Worm (Caenorhabditis elegans) whole organism, late embryonic: ENCODE data around the gene mog-4.
A peak's percentile ranks its signal among the peaks of the same experiment; 100 is the strongest.

Source experiments
- F13H6.1 ChIP-seq: sonication (generic microtip); optimal IDR thresholded peaks from 2 replicates; lab custom pipeline; 2016; ENCODE audit warnings: missing genetic modification characterization, missing compliant biosample characterization
- K09A11.1 ChIP-seq: sonication (generic microtip); optimal IDR thresholded peaks from 2 replicates; lab custom pipeline; 2017; ENCODE audit warnings: antibody characterized with exemption, mild to moderate bottlenecking, missing genetic modification characterization, missing compliant biosample characterization; ENCODE audit not compliant: insufficient read depth
- Y22D7AL.16 ChIP-seq: sonication (generic microtip); optimal IDR thresholded peaks from 2 replicates; lab custom pipeline; 2016; ENCODE audit warnings: missing genetic modification characterization, missing compliant biosample characterization
- ahr-1 ChIP-seq: sonication (generic microtip); optimal IDR thresholded peaks from 2 replicates; lab custom pipeline; 2016; ENCODE audit warnings: missing genetic modification characterization, missing compliant biosample characterization
- ama-1 ChIP-seq: fragments of 150-350 bp; optimal IDR thresholded peaks from 2 replicates; lab custom pipeline; 2014
- ceh-14 ChIP-seq: sonication (generic microtip); optimal IDR thresholded peaks from 2 replicates; lab custom pipeline; 2016; ENCODE audit warnings: missing genotype, missing genetic modification characterization, missing compliant biosample characterization
- ceh-18 ChIP-seq: sonication (generic microtip); optimal IDR thresholded peaks from 2 replicates; lab custom pipeline; 2016; ENCODE audit warnings: missing genetic modification characterization, missing compliant biosample characterization
- ceh-2 ChIP-seq: sonication (generic microtip); optimal IDR thresholded peaks from 2 replicates; lab custom pipeline; 2016; ENCODE audit warnings: missing genotype, missing genetic modification characterization, missing compliant biosample characterization
- ceh-22 ChIP-seq: sonication (generic microtip); optimal IDR thresholded peaks from 2 replicates; lab custom pipeline; 2017; ENCODE audit warnings: missing biosample characterization, missing genetic modification characterization
- ceh-31 ChIP-seq: sonication (generic microtip); optimal IDR thresholded peaks from 2 replicates; lab custom pipeline; 2016; ENCODE audit warnings: missing genetic modification characterization, missing compliant biosample characterization
- ceh-45 ChIP-seq: fragments of 200-800 bp; sonication (Bioruptor generic); IDR thresholded peaks from 2 replicates; pipeline ENCODE4 v1.3.6; 2022; ENCODE audit warnings: missing genetic modification reagents, missing genetic modification characterization, missing compliant biosample characterization
- ceh-48 ChIP-seq: sonication (generic microtip); optimal IDR thresholded peaks from 2 replicates; lab custom pipeline; 2016; ENCODE audit warnings: missing genetic modification characterization, inconsistent platforms, missing compliant biosample characterization
- ceh-9 ChIP-seq: sonication (generic microtip); optimal IDR thresholded peaks from 2 replicates; lab custom pipeline; 2016; ENCODE audit warnings: mild to moderate bottlenecking, missing genetic modification characterization, inconsistent platforms, missing compliant biosample characterization
- elt-2 ChIP-seq: sonication (generic microtip); optimal IDR thresholded peaks from 2 replicates; lab custom pipeline; 2016; ENCODE audit warnings: missing genetic modification reagents, missing genetic modification characterization, missing compliant biosample characterization
- fax-1 ChIP-seq: sonication (generic microtip); optimal IDR thresholded peaks from 2 replicates; lab custom pipeline; 2016; ENCODE audit warnings: missing genotype, missing genetic modification characterization, missing compliant biosample characterization
- fkh-10 ChIP-seq: fragments of 150-350 bp; optimal IDR thresholded peaks from 2 replicates; lab custom pipeline; 2014; ENCODE audit warnings: missing biosample characterization, missing genetic modification reagents, missing genetic modification characterization
- fkh-6 ChIP-seq: sonication (generic microtip); optimal IDR thresholded peaks from 2 replicates; lab custom pipeline; 2016; ENCODE audit warnings: missing genetic modification characterization, missing compliant biosample characterization
- gmeb-2 ChIP-seq: sonication (generic microtip); optimal IDR thresholded peaks from 2 replicates; lab custom pipeline; 2016; ENCODE audit warnings: missing genetic modification characterization, inconsistent platforms, missing compliant biosample characterization
- hlh-13 ChIP-seq: fragments of 200-800 bp; sonication (Bioruptor generic); optimal IDR thresholded peaks from 2 replicates; lab custom pipeline; 2018; ENCODE audit warnings: mild to moderate bottlenecking, missing genetic modification characterization, missing compliant biosample characterization
- hlh-6 ChIP-seq: sonication (generic microtip); optimal IDR thresholded peaks from 2 replicates; lab custom pipeline; 2016; ENCODE audit warnings: missing genotype, missing genetic modification characterization, missing compliant biosample characterization
- madf-2 ChIP-seq: sonication (generic microtip); optimal IDR thresholded peaks from 2 replicates; lab custom pipeline; 2017; ENCODE audit warnings: missing genetic modification characterization, missing compliant biosample characterization
- mec-3 ChIP-seq: sonication (generic microtip); optimal IDR thresholded peaks from 2 replicates; lab custom pipeline; 2016; ENCODE audit warnings: borderline replicate concordance, missing genetic modification characterization, missing compliant biosample characterization
- nfya-1 ChIP-seq: sonication (generic microtip); optimal IDR thresholded peaks from 2 replicates; lab custom pipeline; 2017; ENCODE audit warnings: missing genetic modification characterization, mild to moderate bottlenecking, missing compliant biosample characterization, antibody characterized with exemption, moderate library complexity
- nhr-11 ChIP-seq: fragments of 150-350 bp; optimal IDR thresholded peaks from 2 replicates; lab custom pipeline; 2014; ENCODE audit warnings: missing biosample characterization, missing genetic modification characterization
- nhr-232 ChIP-seq: sonication (generic microtip); optimal IDR thresholded peaks from 2 replicates; lab custom pipeline; 2016; ENCODE audit warnings: missing genetic modification characterization, missing compliant biosample characterization
- odd-2 ChIP-seq: sonication (generic microtip); optimal IDR thresholded peaks from 2 replicates; lab custom pipeline; 2017; ENCODE audit warnings: antibody characterized with exemption, mild to moderate bottlenecking, missing genetic modification characterization, missing compliant biosample characterization
- pax-1 ChIP-seq: fragments of 150-350 bp; optimal IDR thresholded peaks from 2 replicates; lab custom pipeline; 2014; ENCODE audit warnings: missing biosample characterization, missing genetic modification characterization
- rnt-1 ChIP-seq: sonication (generic microtip); optimal IDR thresholded peaks from 2 replicates; lab custom pipeline; 2016; ENCODE audit warnings: missing genetic modification characterization, missing compliant biosample characterization
- sdc-2 ChIP-seq: sonication (generic microtip); optimal IDR thresholded peaks from 2 replicates; lab custom pipeline; 2016; ENCODE audit warnings: missing genotype, missing genetic modification characterization, missing compliant biosample characterization
- sox-2 ChIP-seq: fragments of 200-800 bp; sonication (Bioruptor generic); IDR thresholded peaks from 2 replicates; pipeline ENCODE4 v1.3.6; 2022; ENCODE audit warnings: missing genetic modification reagents, missing genetic modification characterization, missing compliant biosample characterization
- sox-4 ChIP-seq: sonication (generic microtip); optimal IDR thresholded peaks from 2 replicates; lab custom pipeline; 2017; ENCODE audit warnings: mild to moderate bottlenecking, missing genetic modification characterization, inconsistent platforms, missing compliant biosample characterization
- tbx-2 ChIP-seq: sonication (generic microtip); optimal IDR thresholded peaks from 2 replicates; lab custom pipeline; 2016; ENCODE audit warnings: missing genetic modification characterization, missing compliant biosample characterization
- ttx-3 ChIP-seq: sonication (generic microtip); optimal IDR thresholded peaks from 2 replicates; lab custom pipeline; 2016; ENCODE audit warnings: missing genetic modification reagents, missing genetic modification characterization, missing compliant biosample characterization
- unc-42 ChIP-seq: sonication (generic microtip); optimal IDR thresholded peaks from 2 replicates; lab custom pipeline; 2016; ENCODE audit warnings: missing genotype, missing genetic modification characterization, missing compliant biosample characterization
- unc-55 ChIP-seq: sonication (generic microtip); optimal IDR thresholded peaks from 2 replicates; lab custom pipeline; 2017; ENCODE audit warnings: missing biosample characterization, missing genetic modification reagents, missing genetic modification characterization
- unc-86 ChIP-seq: sonication (generic microtip); optimal IDR thresholded peaks from 2 replicates; lab custom pipeline; 2016; ENCODE audit warnings: missing genetic modification characterization, missing compliant biosample characterization
- zip-5 ChIP-seq: sonication (generic microtip); optimal IDR thresholded peaks from 2 replicates; lab custom pipeline; 2016; ENCODE audit warnings: missing genetic modification characterization, missing compliant biosample characterization
- ztf-16 ChIP-seq: sonication (generic microtip); optimal IDR thresholded peaks from 2 replicates; lab custom pipeline; 2017; ENCODE audit warnings: missing genetic modification characterization, missing compliant biosample characterization

mog-4 gene

ce11 chrII:14563766-14564370 is 2.5 kb upstream of the mog-4 start:
- TF ChIP-seq unc-42 (tag; lab: Kevin White, UChicago), result peak; percentile 7

ce11 chrII:14555019-14555418 is 6.4 kb downstream of the mog-4 start:
- no peak for TF ChIP-seq ceh-14 (tag; lab: Kevin White, UChicago)
- TF ChIP-seq Y22D7AL.16, result no peak
- no peak for TF ChIP-seq ttx-3 (tag; lab: Kevin White, UChicago)
- no peak for TF ChIP-seq madf-2 (tag; lab: Kevin White, UChicago)
- TF ChIP-seq zip-5 (tag; lab: Kevin White, UChicago), result no peak
- TF ChIP-seq hlh-6 (tag; lab: Kevin White, UChicago), result no peak
- no peak for TF ChIP-seq nfya-1 (tag; lab: Kevin White, UChicago)
- no peak for TF ChIP-seq sox-4 (tag; lab: Kevin White, UChicago)
- TF ChIP-seq ceh-9, result no peak
- TF ChIP-seq sdc-2, result no peak
- no peak for TF ChIP-seq unc-55 (GFP tag; lab: Kevin White, UChicago)
- TF ChIP-seq, all 69 proteins: peak for 0

- TF ChIP-seq unc-86 (no peak), ceh-14 (tag; lab: Kevin White, UChicago) (no peak), rnt-1 (no peak), fkh-6 (tag; lab: Kevin White, UChicago) (no peak), ceh-18 (tag; lab: Kevin White, UChicago) (no peak), ceh-2 (tag; lab: Kevin White, UChicago) (no peak), elt-2 (no peak), sdc-2 (no peak), hlh-13 (GFP tag; lab: Kevin White, UChicago) (no peak), ceh-45 (GFP tag; lab: Robert Waterston, UW) (no peak), K09A11.1 (tag; lab: Kevin White, UChicago) (no peak), ceh-31 (no peak), tbx-2 (tag; lab: Kevin White, UChicago) (no peak)
These were observed 10.8 kb downstream of the mog-4 start, which contains the start of gene nlp-41 for ce11 chrII:14550613-14551012. nlp-41 (plus strand) TSS chrII:14550913.

DNA sequence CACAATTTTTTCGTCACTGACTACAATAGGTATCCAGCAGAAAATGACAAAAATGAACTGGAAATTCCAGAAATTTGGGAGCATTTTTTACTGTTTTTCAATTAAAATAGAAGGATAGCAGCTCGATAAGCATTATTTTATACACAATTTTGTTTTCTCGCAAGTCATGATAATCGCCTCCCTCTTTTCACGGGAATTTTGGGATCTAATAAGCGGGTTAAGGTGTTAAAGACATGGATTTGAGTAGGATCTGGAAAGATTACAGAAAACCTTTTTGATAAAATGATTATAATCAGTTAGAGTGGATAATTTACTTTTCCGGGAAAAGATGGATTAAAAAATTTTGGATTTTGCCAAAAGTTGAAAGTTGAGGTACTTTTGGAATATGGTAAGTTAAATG is 12.7 kb downstream of the mog-4 start, which contains the start of gene gcy-29:
Gene gcy-29 (minus strand): TSS at position 101 of the 400 bp plus-strand sequence.
- no peak for TF ChIP-seq ceh-9
- no peak for TF ChIP-seq ama-1 (lab: Kevin White, UChicago)
- no peak for TF ChIP-seq fax-1 (tag; lab: Kevin White, UChicago)
- no peak for TF ChIP-seq ceh-48
- TF ChIP-seq zip-5 (tag; lab: Kevin White, UChicago), result no peak
- no peak for TF ChIP-seq nhr-232 (tag; lab: Kevin White, UChicago)

DNA sequence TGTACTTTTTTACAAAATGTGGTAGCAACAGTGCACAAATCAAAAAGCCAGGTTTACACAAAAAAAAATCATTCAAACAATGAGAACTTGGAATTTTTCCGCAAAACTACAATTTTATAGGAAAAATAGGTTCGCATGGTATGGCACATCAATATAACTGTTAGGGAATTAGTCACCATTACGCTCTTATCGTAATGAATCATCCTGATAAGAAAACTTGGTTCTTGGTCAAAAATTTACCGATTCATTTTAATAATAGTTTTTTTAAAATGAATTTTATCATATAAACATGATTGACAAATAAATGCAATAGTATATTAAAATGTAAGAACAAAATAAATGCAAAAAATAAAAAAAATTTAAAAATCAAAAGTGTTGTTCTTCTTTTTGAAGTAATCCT is 20.8 kb downstream of the mog-4 start:
- no peak for TF ChIP-seq ceh-31
- TF ChIP-seq elt-2, result peak; percentile 44

ce11 chrII:14537728-14538127 is 23.7 kb downstream of the mog-4 start, which contains the start of the genes clec-147 and C04H5.7:
clec-147 (minus strand) TSS chrII:14537828.
C04H5.7 (plus strand) TSS chrII:14537946.
- TF ChIP-seq nhr-11 (tag; lab: Kevin White, UChicago) (no peak), pax-1 (tag; lab: Kevin White, UChicago) (no peak), odd-2 (tag; lab: Kevin White, UChicago) (no peak), hlh-6 (tag; lab: Kevin White, UChicago) (no peak), fkh-10 (GFP tag; lab: Kevin White, UChicago) (no peak), ama-1 (lab: Kevin White, UChicago) (no peak), mec-3 (tag; lab: Kevin White, UChicago) (no peak), F13H6.1 (tag; lab: Kevin White, UChicago) (no peak), ceh-22 (tag; lab: Kevin White, UChicago) (no peak), gmeb-2 (tag; lab: Kevin White, UChicago) (no peak), hlh-13 (GFP tag; lab: Kevin White, UChicago) (no peak), ztf-16 (tag; lab: Kevin White, UChicago) (no peak), sox-2 (GFP tag; lab: Robert Waterston, UW) (no peak), ahr-1 (tag; lab: Kevin White, UChicago) (no peak), rnt-1 (no peak), K09A11.1 (tag; lab: Kevin White, UChicago) (no peak)
